Fruit fly (Drosophila melanogaster) S2 (cell line): Measurements from ENCODE around the gene Pink1.

Source experiments
- CG8478 ChIP-seq: fragments of >200 bp; optimal IDR thresholded peaks from 2 replicates; lab custom pipeline; 2018
- CTCF ChIP-seq, 2 experiments: fragments of >200 bp; optimal IDR thresholded peaks; 2 replicates each; lab custom pipeline; 2018

The Pink1 gene

dm6 chrX:6700263-6700989 is 16.8 kb downstream of the Pink1 start:
- no peak for TF ChIP-seq CG8478 (lab: Kevin White, UChicago)
- no peak for TF ChIP-seq CTCF (optimal IDR thresholded peaks at IDR 0.05; lab: Kevin White, UChicago)

- TF ChIP-seq CG8478 (lab: Kevin White, UChicago) (no peak), CTCF (optimal IDR thresholded peaks at IDR 0.05; lab: Kevin White, UChicago) (no peak)
Measured at dm6 chrX:6700990-6701530, 17.5 kb downstream of the Pink1 start.

DNA sequence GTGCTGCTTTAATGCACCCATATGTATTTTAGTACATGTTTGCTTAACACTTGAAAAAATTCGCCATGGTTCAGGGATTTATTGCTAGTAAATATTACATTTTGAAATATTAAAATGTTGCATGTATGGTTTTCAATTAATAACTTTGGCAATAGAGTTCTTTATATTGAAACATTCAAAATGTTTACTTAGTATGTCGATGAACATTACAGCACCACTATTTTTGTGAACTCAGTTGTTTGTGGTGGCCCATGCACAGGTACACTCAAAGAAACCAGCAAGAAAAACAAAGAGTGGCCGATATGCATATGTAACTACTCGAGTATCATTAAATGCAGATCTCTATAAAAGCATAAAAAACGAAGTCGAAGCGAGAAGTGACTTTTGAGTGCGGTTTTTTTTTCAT is 18.4 kb downstream of the Pink1 start:
- TF ChIP-seq CG8478 (lab: Kevin White, UChicago), result no peak
- no peak for TF ChIP-seq CTCF (optimal IDR thresholded peaks at IDR 0.05; lab: Kevin White, UChicago)

- TF ChIP-seq CTCF (optimal IDR thresholded peaks at IDR 0.05; lab: Kevin White, UChicago) (no peak), CG8478 (lab: Kevin White, UChicago) (no peak)
Measured at dm6 chrX:6702591-6702990, 19.0 kb downstream of the Pink1 start.

dm6 chrX:6703237-6703636 is 19.6 kb downstream of the Pink1 start:
- TF ChIP-seq CG8478 (lab: Kevin White, UChicago) (no peak), CTCF (optimal IDR thresholded peaks at IDR 0.05; lab: Kevin White, UChicago) (no peak)

DNA sequence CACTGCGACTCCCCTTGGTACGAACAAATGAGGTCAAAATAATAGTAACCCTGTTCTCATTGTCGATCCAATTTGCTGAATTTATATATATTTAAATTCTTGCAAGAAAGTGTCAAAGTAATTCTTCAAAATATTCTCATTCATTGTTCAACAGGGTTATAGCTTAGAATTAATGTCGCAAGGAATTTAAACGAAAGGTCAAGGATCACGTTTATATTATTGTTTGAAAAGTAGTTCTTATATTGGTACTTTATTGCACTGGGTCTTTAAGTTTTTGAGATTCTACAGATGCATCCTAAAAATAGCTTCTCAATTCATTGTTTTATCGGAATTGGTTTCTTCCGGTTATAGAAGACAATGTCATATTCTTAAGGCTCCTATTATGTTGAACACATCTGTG is 20.4 kb downstream of the Pink1 start:
- no peak for TF ChIP-seq CTCF (optimal IDR thresholded peaks at IDR 0.05; lab: Kevin White, UChicago)
- no peak for TF ChIP-seq CG8478 (lab: Kevin White, UChicago)

DNA sequence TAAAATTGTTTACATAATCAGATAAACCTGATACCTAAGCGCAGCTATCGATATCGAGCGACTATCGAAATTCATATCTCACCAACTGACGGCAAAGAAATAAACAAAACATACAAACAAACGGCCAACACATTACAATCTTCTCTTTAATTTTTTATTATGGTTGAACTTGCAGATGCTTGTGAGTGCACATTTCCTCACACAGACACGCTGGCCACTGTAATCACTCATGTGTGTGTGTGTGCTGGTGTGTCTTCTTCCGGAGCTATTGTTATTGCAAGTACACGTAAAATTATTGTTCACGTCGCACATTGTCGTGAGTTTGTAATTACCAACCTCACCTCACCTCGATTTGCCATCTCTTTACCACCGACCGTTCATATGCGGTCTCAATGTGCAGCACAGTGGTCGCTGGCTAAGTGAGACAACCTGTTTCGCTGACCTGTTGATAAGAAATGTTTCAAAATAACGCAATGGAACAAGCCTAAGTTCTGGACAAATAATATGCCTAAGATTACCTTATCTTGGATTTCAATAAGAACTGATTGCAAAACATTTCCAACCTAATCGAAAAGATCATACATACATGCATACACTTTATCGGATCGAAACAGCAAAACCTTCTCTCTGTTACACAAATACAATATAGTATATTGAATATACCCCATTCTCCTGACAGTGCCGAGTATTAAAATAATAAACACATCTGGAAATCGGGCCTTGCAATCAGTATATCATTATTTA is 21.6 kb downstream of the Pink1 start:
- no peak for TF ChIP-seq CG8478 (lab: Kevin White, UChicago)
- TF ChIP-seq CTCF (optimal IDR thresholded peaks at IDR 0.05; lab: Kevin White, UChicago), result no peak

DNA sequence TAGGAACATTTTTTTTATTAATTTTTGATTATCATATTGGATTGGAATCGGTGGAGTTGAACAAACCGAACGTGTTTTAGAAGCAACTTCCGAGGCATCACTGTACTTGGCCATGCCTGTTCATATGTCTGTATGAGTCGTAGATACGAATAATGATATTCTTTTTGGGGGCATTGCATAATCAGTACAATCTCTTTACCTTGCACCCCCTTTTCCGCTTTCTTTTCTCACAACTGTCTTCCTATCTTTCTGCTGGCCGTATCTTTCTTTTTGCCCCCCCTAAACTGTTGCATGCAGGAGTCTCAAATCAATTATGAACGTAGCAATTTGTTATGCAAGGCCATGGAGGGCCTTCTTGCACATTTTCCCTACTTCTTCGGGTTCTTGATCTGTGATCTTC is 22.3 kb downstream of the Pink1 start:
- TF ChIP-seq CG8478 (lab: Kevin White, UChicago) (no peak), CTCF (optimal IDR thresholded peaks at IDR 0.05; lab: Kevin White, UChicago) (no peak)

- TF ChIP-seq CTCF (optimal IDR thresholded peaks at IDR 0.05; lab: Kevin White, UChicago) (no peak), CG8478 (lab: Kevin White, UChicago) (no peak)
Measured at dm6 chrX:6706570-6707306, 23.1 kb downstream of the Pink1 start.

dm6 chrX:6708138-6708537 is 24.5 kb downstream of the Pink1 start:
- TF ChIP-seq CTCF (optimal IDR thresholded peaks at IDR 0.05; lab: Kevin White, UChicago) (no peak), CG8478 (lab: Kevin White, UChicago) (no peak)

DNA sequence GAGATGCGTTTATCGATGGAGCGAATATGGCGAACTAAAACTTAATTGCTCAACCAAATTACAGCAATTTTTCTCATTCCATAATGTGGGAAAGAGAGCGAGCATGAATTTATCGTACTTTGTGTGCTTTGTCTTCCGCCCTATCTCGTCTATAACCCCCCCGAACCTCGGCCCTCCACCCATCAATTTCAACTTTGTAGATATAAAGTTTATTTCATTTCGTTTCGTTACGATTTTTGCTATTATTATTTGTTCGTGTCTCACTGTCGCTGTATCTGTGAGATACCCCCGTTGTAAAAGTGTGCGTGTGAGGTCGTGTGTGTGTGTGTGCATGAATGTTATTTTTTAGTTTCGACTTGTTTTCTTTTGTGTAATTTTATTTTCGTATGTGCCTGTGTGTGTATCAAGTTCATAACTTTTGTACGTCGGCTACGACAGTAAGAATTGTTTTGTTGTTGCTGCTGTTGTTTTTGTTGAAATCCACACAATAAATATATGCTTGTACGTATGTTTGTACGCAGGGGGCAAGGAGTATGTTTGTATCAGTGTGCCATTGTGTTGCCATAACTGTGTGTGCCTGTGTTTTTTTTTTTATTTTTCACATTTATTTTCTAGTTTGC is 25.1 kb downstream of the Pink1 start:
- no peak for TF ChIP-seq CG8478 (lab: Kevin White, UChicago)
- no peak for TF ChIP-seq CTCF (optimal IDR thresholded peaks at IDR 0.05; lab: Kevin White, UChicago)

- TF ChIP-seq CG8478 (lab: Kevin White, UChicago), result no peak
- no peak for TF ChIP-seq CTCF (optimal IDR thresholded peaks at IDR 0.05; lab: Kevin White, UChicago)
Measured at dm6 chrX:6709252-6710037, 25.8 kb downstream of the Pink1 start.

- TF ChIP-seq CTCF (optimal IDR thresholded peaks at IDR 0.05; lab: Kevin White, UChicago), result no peak
Measured at dm6 chrX:6710258-6710657, 26.7 kb downstream of the Pink1 start.

dm6 chrX:6710665-6711064 is 27.1 kb downstream of the Pink1 start:
- TF ChIP-seq CTCF (optimal IDR thresholded peaks at IDR 0.05; lab: Kevin White, UChicago) (no peak), CG8478 (lab: Kevin White, UChicago) (no peak)
